Fruit fly (Drosophila melanogaster) whole organism, embryonic: Measurements from ENCODE around the gene CG15408.

Source experiments
- CG10267 ChIP-seq: fragments of 200-800 bp; sonication (Bioruptor generic); optimal IDR thresholded peaks from 2 replicates; lab custom pipeline; 2018; ENCODE audit warnings: missing biosample characterization, mild to moderate bottlenecking, missing genetic modification characterization, moderate library complexity
- CG10274 ChIP-seq: fragments of 200-800 bp; sonication (Bioruptor generic); optimal IDR thresholded peaks from 3 replicates; lab custom pipeline; 2017; ENCODE audit warnings: missing biosample characterization, mild to moderate bottlenecking, missing genetic modification characterization
- CG10543 ChIP-seq: fragments of 200-800 bp; sonication (Bioruptor generic); optimal IDR thresholded peaks from 3 replicates; lab custom pipeline; 2017; ENCODE audit warnings: missing biosample characterization, mild to moderate bottlenecking, missing genetic modification characterization, moderate library complexity
- CG10979 ChIP-seq: fragments of 200-800 bp; sonication (Bioruptor generic); optimal IDR thresholded peaks from 2 replicates; lab custom pipeline; 2018; ENCODE audit warnings: missing biosample characterization, mild to moderate bottlenecking, missing genetic modification characterization, moderate library complexity
- CG11560 ChIP-seq: fragments of 200-800 bp; sonication (Bioruptor generic); IDR thresholded peaks from 3 replicates; pipeline ENCODE4 v1.3.6; 2022; ENCODE audit warnings: missing biosample characterization, missing genetic modification characterization
- CG12071 ChIP-seq: fragments of 200-800 bp; sonication (Bioruptor generic); optimal IDR thresholded peaks from 3 replicates; lab custom pipeline; 2018; ENCODE audit warnings: missing biosample characterization, mild to moderate bottlenecking, missing genetic modification characterization
- CG12942 ChIP-seq: fragments of 200-800 bp; sonication (Bioruptor generic); optimal IDR thresholded peaks from 3 replicates; lab custom pipeline; 2016; ENCODE audit warnings: missing biosample characterization, missing genetic modification characterization
- CG13775 ChIP-seq: fragments of 200-800 bp; sonication (Bioruptor generic); optimal IDR thresholded peaks from 3 replicates; lab custom pipeline; 2017; ENCODE audit warnings: missing biosample characterization, mild to moderate bottlenecking, missing genetic modification characterization
- CG13894 ChIP-seq: fragments of 200-800 bp; sonication (Bioruptor generic); optimal IDR thresholded peaks from 3 replicates; lab custom pipeline; 2018; ENCODE audit warnings: missing biosample characterization, mild to moderate bottlenecking, missing genetic modification characterization, moderate library complexity
- CG1647 ChIP-seq: fragments of 200-800 bp; sonication (Bioruptor generic); optimal IDR thresholded peaks from 3 replicates; lab custom pipeline; 2016; ENCODE audit warnings: missing biosample characterization, missing genetic modification characterization
- CG18011 ChIP-seq: fragments of 200-800 bp; sonication (Bioruptor generic); optimal IDR thresholded peaks from 2 replicates; lab custom pipeline; 2017; ENCODE audit warnings: missing biosample characterization, missing genetic modification characterization, mild to moderate bottlenecking, moderate library complexity, missing genotype
- CG18262 ChIP-seq: fragments of 200-800 bp; optimal IDR thresholded peaks from 3 replicates; lab custom pipeline; 2019; ENCODE audit warnings: missing biosample characterization, mild to moderate bottlenecking, missing genetic modification characterization, moderate library complexity
- CG32532 ChIP-seq: fragments of 200-800 bp; sonication (Bioruptor generic); IDR thresholded peaks from 2 replicates; pipeline ENCODE4 v1.3.6; 2022; ENCODE audit warnings: missing biosample characterization, missing genetic modification characterization
- CG3281 ChIP-seq: fragments of 200-800 bp; sonication (Bioruptor generic); optimal IDR thresholded peaks from 3 replicates; lab custom pipeline; 2017; ENCODE audit warnings: missing biosample characterization, mild to moderate bottlenecking, missing genetic modification characterization
- CG6175 ChIP-seq: fragments of 200-800 bp; sonication (Bioruptor generic); IDR thresholded peaks from 3 replicates; pipeline ENCODE4 v1.3.6; 2022; ENCODE audit warnings: missing biosample characterization, missing genetic modification characterization
- CG7357 ChIP-seq: fragments of 200-800 bp; sonication (Bioruptor generic); IDR thresholded peaks from 3 replicates; pipeline ENCODE4 v1.3.6; 2022; ENCODE audit warnings: missing biosample characterization, missing genetic modification characterization
- CG7839 ChIP-seq: fragments of 200-800 bp; sonication (Bioruptor generic); optimal IDR thresholded peaks from 3 replicates; lab custom pipeline; 2018; ENCODE audit warnings: missing biosample characterization, mild to moderate bottlenecking, missing genetic modification characterization, moderate library complexity
- CrebB ChIP-seq: fragments of 200-800 bp; sonication (Bioruptor generic); optimal IDR thresholded peaks from 3 replicates; lab custom pipeline; 2018; ENCODE audit warnings: missing biosample characterization, mild to moderate bottlenecking, missing genetic modification characterization
- D ChIP-seq, 2 experiments: fragments of 200-800 bp in 1 of 2; fragments of >200 bp in 1 of 2; sonication (Bioruptor generic) in 1 of 2; optimal IDR thresholded peaks; 2 replicates in 1 of 2; 3 replicates in 1 of 2; lab custom pipeline; 2017; ENCODE audit warnings: mild to moderate bottlenecking in 1 of 2, missing biosample characterization in 1 of 2, missing genetic modification characterization in 1 of 2, missing genetic modification reagents in 1 of 2
- Dbx ChIP-seq: fragments of 200-800 bp; sonication (Bioruptor generic); IDR thresholded peaks from 3 replicates; pipeline ENCODE4 v1.3.6; 2022; ENCODE audit warnings: missing biosample characterization, missing genetic modification characterization
- Elba2 ChIP-seq: fragments of 200-800 bp; sonication (Bioruptor generic); optimal IDR thresholded peaks from 3 replicates; lab custom pipeline; 2016; ENCODE audit warnings: missing biosample characterization, missing genetic modification characterization
- HHEX ChIP-seq: fragments of 200-800 bp; sonication (Bioruptor generic); optimal IDR thresholded peaks from 3 replicates; lab custom pipeline; 2017; ENCODE audit warnings: missing biosample characterization, mild to moderate bottlenecking, missing genetic modification characterization, missing genetic modification reagents
- HLH54F ChIP-seq: fragments of 200-800 bp; sonication (Bioruptor generic); optimal IDR thresholded peaks from 3 replicates; lab custom pipeline; 2016; ENCODE audit warnings: missing biosample characterization, missing genetic modification characterization
- HmgZ ChIP-seq: fragments of 200-800 bp; sonication (Bioruptor generic); optimal IDR thresholded peaks from 2 replicates; lab custom pipeline; 2018; ENCODE audit warnings: missing biosample characterization, mild to moderate bottlenecking, missing genetic modification characterization
- Hr51 ChIP-seq, 2 experiments: fragments of 200-800 bp; sonication (Bioruptor generic); optimal IDR thresholded peaks; 2 replicates in 1 of 2; 3 replicates in 1 of 2; lab custom pipeline; 2016 to 2018; ENCODE audit warnings: missing biosample characterization in 2 of 2, missing genetic modification characterization in 2 of 2, mild to moderate bottlenecking in 1 of 2, moderate library complexity in 1 of 2
- Meics ChIP-seq: fragments of 200-800 bp; sonication (Bioruptor generic); optimal IDR thresholded peaks from 2 replicates; lab custom pipeline; 2017; ENCODE audit warnings: missing biosample characterization, mild to moderate bottlenecking, missing genetic modification characterization
- cato ChIP-seq: fragments of 200-800 bp; sonication (Bioruptor generic); optimal IDR thresholded peaks from 2 replicates; lab custom pipeline; 2016; ENCODE audit warnings: missing biosample characterization, missing genetic modification characterization, borderline replicate concordance
- chn ChIP-seq: fragments of 200-800 bp; sonication (Bioruptor generic); optimal IDR thresholded peaks from 2 replicates; lab custom pipeline; 2016; ENCODE audit warnings: missing biosample characterization, missing genetic modification characterization
- crc ChIP-seq: fragments of 200-800 bp; sonication (Bioruptor generic); optimal IDR thresholded peaks from 2 replicates; lab custom pipeline; 2016; ENCODE audit warnings: missing biosample characterization, missing genetic modification characterization
- da ChIP-seq: fragments of 200-800 bp; sonication (Bioruptor generic); optimal IDR thresholded peaks from 2 replicates; lab custom pipeline; 2016; ENCODE audit warnings: missing biosample characterization, missing genetic modification characterization
- dpn ChIP-seq, 2 experiments: fragments of 200-800 bp; sonication (Bioruptor generic); optimal IDR thresholded peaks; 3 replicates each; lab custom pipeline; 2016; ENCODE audit warnings: missing biosample characterization in 2 of 2, missing genetic modification characterization in 2 of 2
- dysf ChIP-seq: fragments of 200-800 bp; sonication (Bioruptor generic); IDR thresholded peaks from 3 replicates; pipeline ENCODE4 v1.3.6; 2022; ENCODE audit warnings: missing biosample characterization, missing genetic modification characterization
- ewg ChIP-seq: fragments of 200-800 bp; sonication (Bioruptor generic); optimal IDR thresholded peaks from 3 replicates; lab custom pipeline; 2017; ENCODE audit warnings: mild to moderate bottlenecking, missing biosample characterization, missing genetic modification reagents, missing genetic modification characterization
- fru ChIP-seq: fragments of >200 bp; optimal IDR thresholded peaks from 2 replicates; lab custom pipeline; 2017
- ftz-f1 ChIP-seq: fragments of 200-800 bp; sonication (Bioruptor generic); optimal IDR thresholded peaks from 2 replicates; lab custom pipeline; 2016; ENCODE audit warnings: missing biosample characterization, missing genetic modification characterization
- hb ChIP-seq: fragments of 200-800 bp; sonication (Bioruptor generic); IDR thresholded peaks from 3 replicates; pipeline ENCODE4 v1.3.6; 2022; ENCODE audit warnings: missing biosample characterization, missing genetic modification characterization; ENCODE audit not compliant: partially characterized antibody
- jing ChIP-seq: fragments of 200-800 bp; sonication (Bioruptor generic); optimal IDR thresholded peaks from 2 replicates; lab custom pipeline; 2018; ENCODE audit warnings: missing biosample characterization, mild to moderate bottlenecking, missing genetic modification characterization
- klu ChIP-seq: fragments of 200-800 bp; sonication (Bioruptor generic); IDR thresholded peaks from 2 replicates; pipeline ENCODE4 v1.3.6; 2022; ENCODE audit warnings: missing biosample characterization, missing genetic modification characterization
- lab ChIP-seq: fragments of 200-800 bp; sonication (Bioruptor generic); optimal IDR thresholded peaks from 3 replicates; lab custom pipeline; 2017; ENCODE audit warnings: missing biosample characterization, missing genetic modification characterization, mild to moderate bottlenecking, moderate library complexity, missing genetic modification reagents
- mam ChIP-seq: fragments of 200-800 bp; sonication (Bioruptor generic); optimal IDR thresholded peaks from 3 replicates; lab custom pipeline; 2016; ENCODE audit warnings: missing biosample characterization, missing genetic modification characterization
- nerfin-2 ChIP-seq: fragments of 200-800 bp; sonication (Bioruptor generic); IDR thresholded peaks from 2 replicates; pipeline ENCODE4 v1.3.6; 2022; ENCODE audit warnings: missing biosample characterization, missing genetic modification characterization; ENCODE audit not compliant: partially characterized antibody
- oc ChIP-seq: fragments of 200-800 bp; sonication (Bioruptor generic); optimal IDR thresholded peaks from 2 replicates; lab custom pipeline; 2018; ENCODE audit warnings: missing biosample characterization, mild to moderate bottlenecking, missing genetic modification characterization, moderate library complexity
- p53 ChIP-seq: fragments of 200-800 bp; sonication (Bioruptor generic); optimal IDR thresholded peaks from 2 replicates; lab custom pipeline; 2016; ENCODE audit warnings: missing biosample characterization, missing genetic modification characterization
- sqz ChIP-seq: fragments of 200-800 bp; sonication (Bioruptor generic); optimal IDR thresholded peaks from 3 replicates; lab custom pipeline; 2018; ENCODE audit warnings: missing biosample characterization, mild to moderate bottlenecking, missing genetic modification characterization
- sug ChIP-seq: fragments of 200-800 bp; optimal IDR thresholded peaks from 2 replicates; lab custom pipeline; 2019; ENCODE audit warnings: missing biosample characterization, mild to moderate bottlenecking, missing genetic modification characterization, moderate library complexity
- trh ChIP-seq: fragments of 200-800 bp; sonication (Bioruptor generic); optimal IDR thresholded peaks from 2 replicates; lab custom pipeline; 2016; ENCODE audit warnings: missing biosample characterization, missing genetic modification characterization
- ttk ChIP-seq: fragments of 200-800 bp; sonication (Bioruptor generic); IDR thresholded peaks from 2 replicates; pipeline ENCODE4 v2.1.2; 2022; ENCODE audit warnings: missing biosample characterization, missing genetic modification characterization
- vfl ChIP-seq: fragments of 200-800 bp; sonication (Bioruptor generic); optimal IDR thresholded peaks from 2 replicates; lab custom pipeline; 2016; ENCODE audit warnings: missing biosample characterization, missing genetic modification characterization
- wek ChIP-seq: fragments of 200-800 bp; sonication (Bioruptor generic); optimal IDR thresholded peaks from 3 replicates; lab custom pipeline; 2018; ENCODE audit warnings: missing biosample characterization, mild to moderate bottlenecking, missing genetic modification characterization, moderate library complexity
- zfh1 ChIP-seq: fragments of 200-800 bp; sonication (Bioruptor generic); IDR thresholded peaks from 3 replicates; pipeline ENCODE4 v1.3.6; 2022; ENCODE audit warnings: missing biosample characterization, missing genetic modification characterization

CG15408 gene

dm6 chr2L:3376684-3377086 lies 44.1 kb downstream of the CG15408 start, which contains the start of the genes CG9662 and Ptpa (continued):
- no peak for TF ChIP-seq oc
- peak; percentile 69 for TF ChIP-seq lab (GFP tag; lab: Kevin White, UChicago)
- TF ChIP-seq dpn (GFP tag; optimal IDR thresholded peaks at IDR 0.05; lab: Kevin White, UChicago), result peak; percentile 86
- TF ChIP-seq D (optimal IDR thresholded peaks at IDR 0.05; lab: Kevin White, UChicago), result no peak
- TF ChIP-seq D (GFP tag; optimal IDR thresholded peaks at IDR 0.05; lab: Kevin White, UChicago), result peak; percentile 59
- peak; percentile 62; the same call in 1 of the 2 replicates for TF ChIP-seq ttk (GFP tag; lab: Robert Waterston, UW)
- peak; percentile 80 for TF ChIP-seq zfh1 (GFP tag; lab: Robert Waterston, UW)
- no peak for TF ChIP-seq CG12071 (GFP tag; lab: Kevin White, UChicago)
- peak; percentile 67 for TF ChIP-seq CG18262 (tag; lab: Kevin White, UChicago)
- TF ChIP-seq CG10979 (tag; lab: Kevin White, UChicago), result peak; percentile 75
- TF ChIP-seq ewg, result peak; percentile 88
- peak; percentile 66 to 80 for TF ChIP-seq Hr51 (GFP tag; optimal IDR thresholded peaks at IDR 0.05; lab: Kevin White, UChicago)
- TF ChIP-seq p53 (GFP tag; lab: Kevin White, UChicago), result peak; percentile 70
- TF ChIP-seq klu (GFP tag; lab: Robert Waterston, UW), result peak; percentile 85
- peak; percentile 68; the same call in 2 of the 3 replicates for TF ChIP-seq CG11560 (tag; lab: Robert Waterston, UW)
- TF ChIP-seq CG1647, result peak; percentile 75
- TF ChIP-seq CG13775, result peak; percentile 87
- TF ChIP-seq Meics, result peak; percentile 69
- TF ChIP-seq jing, result peak; percentile 54
- peak; percentile 79 for TF ChIP-seq nerfin-2 (GFP tag; lab: Robert Waterston, UW)
- TF ChIP-seq crc (GFP tag; lab: Kevin White, UChicago), result peak; percentile 43
- TF ChIP-seq CG10267 (tag; lab: Kevin White, UChicago), result peak; percentile 80
- no peak for TF ChIP-seq CG10274 (GFP tag; lab: Kevin White, UChicago)
- no peak for TF ChIP-seq sqz (GFP tag; lab: Kevin White, UChicago)
- peak; percentile 78 for TF ChIP-seq CG7839 (tag; lab: Kevin White, UChicago)
- TF ChIP-seq CG32532, result peak; percentile 80
- TF ChIP-seq CG6175 (GFP tag; lab: Robert Waterston, UW), result peak; percentile 57; the same call in 1 of the 3 replicates
- peak; percentile 83 for TF ChIP-seq CG12942 (GFP tag; lab: Kevin White, UChicago)
- no peak for TF ChIP-seq ftz-f1 (GFP tag; lab: Kevin White, UChicago)
- TF ChIP-seq hb (GFP tag; lab: Robert Waterston, UW), result peak; percentile 88
- TF ChIP-seq CG3281, result no peak
- TF ChIP-seq cato (GFP tag; lab: Kevin White, UChicago), result peak; percentile 73
- peak; percentile 100 for TF ChIP-seq CG7357 (GFP tag; lab: Robert Waterston, UW)
- TF ChIP-seq Elba2, result peak; percentile 60
- TF ChIP-seq HLH54F (GFP tag; lab: Kevin White, UChicago), result peak; percentile 90
- TF ChIP-seq CG13894 (tag; lab: Kevin White, UChicago), result peak; percentile 54
- TF ChIP-seq HHEX (GFP tag; lab: Kevin White, UChicago), result peak; percentile 47
- no peak for TF ChIP-seq fru (lab: Kevin White, UChicago)
- TF ChIP-seq CG10543 (GFP tag; lab: Kevin White, UChicago), result peak; percentile 45
- TF ChIP-seq chn (GFP tag; lab: Kevin White, UChicago), result peak; percentile 88
- peak; percentile 78 for TF ChIP-seq sug
- no peak for TF ChIP-seq wek
- peak; percentile 76 for TF ChIP-seq vfl (GFP tag; lab: Kevin White, UChicago)
- peak; percentile 40 for TF ChIP-seq trh (GFP tag; lab: Kevin White, UChicago)
- TF ChIP-seq mam, result peak; percentile 93
- TF ChIP-seq da (GFP tag; lab: Kevin White, UChicago), result peak; percentile 38
- peak; percentile 80 for TF ChIP-seq HmgZ (tag; lab: Kevin White, UChicago)
- TF ChIP-seq Dbx (GFP tag; lab: Robert Waterston, UW), result peak; percentile 93
- no peak for TF ChIP-seq CrebB (tag; lab: Kevin White, UChicago)
- peak; percentile 42 for TF ChIP-seq CG18011 (GFP tag; lab: Kevin White, UChicago)
- peak; percentile 90 for TF ChIP-seq dysf (GFP tag; lab: Robert Waterston, UW)
